Worm (Caenorhabditis elegans) whole organism, young adult: ENCODE results near the gene Y49F6B.14.

Experiments used
- bed-1 ChIP-seq: fragments of 200-800 bp; sonication (Bioruptor generic); IDR thresholded peaks from 2 replicates; pipeline ENCODE4 v1.3.6; 2022; ENCODE audit warnings: missing genetic modification reagents, missing genetic modification characterization, missing compliant biosample characterization
- sea-2 ChIP-seq: fragments of 200-800 bp; sonication (Bioruptor generic); IDR thresholded peaks from 2 replicates; pipeline ENCODE4 v1.3.6; 2022; ENCODE audit warnings: missing genetic modification characterization, missing compliant biosample characterization

DNA sequence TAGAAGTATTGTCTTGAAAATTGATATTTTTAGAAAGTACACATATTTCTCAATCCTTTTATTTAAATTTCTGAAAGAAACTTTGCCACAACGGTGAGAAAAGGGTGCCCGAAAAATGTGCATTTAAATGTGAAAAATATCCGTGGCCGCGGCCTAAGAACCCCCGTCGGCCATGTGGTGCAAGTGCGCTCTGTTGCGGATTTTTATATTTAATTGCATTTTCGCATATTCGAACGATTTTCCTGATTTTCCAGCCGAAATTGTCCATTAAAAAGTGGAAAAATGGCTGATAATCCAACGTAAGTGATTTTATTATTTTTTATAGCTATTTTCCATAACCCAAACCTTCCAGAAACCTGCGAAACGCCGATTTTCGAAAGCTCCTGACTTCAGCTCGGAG is 33.1 kb downstream of the Y49F6B.14 start, which contains the start of gene smu-2:
- TF ChIP-seq sea-2 (GFP tag; lab: Robert Waterston, UW) (no peak), bed-1 (GFP tag; lab: Robert Waterston, UW) (no peak)
